Worm (Caenorhabditis elegans) whole organism, young adult: ENCODE measurements around the gene tut-2.

Source experiments
- F57C9.4 ChIP-seq: sonication (generic microtip); optimal IDR thresholded peaks from 2 replicates; lab custom pipeline; 2017; ENCODE audit warnings: mild to moderate bottlenecking, missing genetic modification characterization, missing compliant biosample characterization
- atf-7 ChIP-seq: sonication (generic microtip); optimal IDR thresholded peaks from 2 replicates; lab custom pipeline; 2017; ENCODE audit warnings: mild to moderate bottlenecking, missing genetic modification characterization, missing compliant biosample characterization
- bed-1 ChIP-seq: fragments of 200-800 bp; sonication (Bioruptor generic); IDR thresholded peaks from 2 replicates; pipeline ENCODE4 v1.3.6; 2022; ENCODE audit warnings: missing genetic modification reagents, missing genetic modification characterization, missing compliant biosample characterization
- ceh-58 ChIP-seq: fragments of 200-800 bp; sonication (Bioruptor generic); IDR thresholded peaks from 2 replicates; pipeline ENCODE4 v1.3.6; 2022; ENCODE audit warnings: missing genetic modification characterization, missing compliant biosample characterization
- lin-54 ChIP-seq: fragments of 200-800 bp; sonication (Bioruptor generic); optimal IDR thresholded peaks from 2 replicates; lab custom pipeline; 2018; ENCODE audit warnings: mild to moderate bottlenecking, missing genetic modification characterization, missing compliant biosample characterization
- lsy-27 ChIP-seq: sonication (generic microtip); optimal IDR thresholded peaks from 2 replicates; lab custom pipeline; 2017; ENCODE audit warnings: missing genetic modification characterization, mild to moderate bottlenecking, missing compliant biosample characterization, antibody characterized with exemption, missing genotype, borderline replicate concordance; ENCODE audit not compliant: insufficient read depth
- pha-4 ChIP-seq: fragments of 150-350 bp; sonication (generic microtip); optimal IDR thresholded peaks from 2 replicates; lab custom pipeline; 2014; ENCODE audit warnings: missing biosample characterization, missing genetic modification reagents, missing genetic modification characterization
- rpc-1 ChIP-seq, 2 experiments: fragments of 150-350 bp in 1 of 2; sonication (generic microtip) in 1 of 2; optimal IDR thresholded peaks; 2 replicates each; lab custom pipeline; 2014 to 2018; ENCODE audit warnings: missing biosample characterization in 1 of 2, missing genetic modification characterization in 1 of 2, missing genetic modification reagents in 1 of 2, missing genotype in 1 of 2
- xnd-1 ChIP-seq: sonication (generic microtip); optimal IDR thresholded peaks from 2 replicates; lab custom pipeline; 2016; ENCODE audit warnings: missing genotype, missing genetic modification reagents, missing genetic modification characterization, missing compliant biosample characterization
- ztf-26 ChIP-seq: sonication (generic microtip); optimal IDR thresholded peaks from 2 replicates; lab custom pipeline; 2017; ENCODE audit warnings: missing genetic modification characterization, missing compliant biosample characterization

- no peak for TF ChIP-seq lsy-27
- no peak for TF ChIP-seq ceh-58 (GFP tag; lab: Robert Waterston, UW)
- TF ChIP-seq ztf-26 (tag; lab: Kevin White, UChicago) = no peak
- no peak for TF ChIP-seq pha-4
- TF ChIP-seq bed-1 (GFP tag; lab: Robert Waterston, UW) = no peak
- TF ChIP-seq F57C9.4 (tag; lab: Kevin White, UChicago) = no peak
- TF ChIP-seq rpc-1 (optimal IDR thresholded peaks at IDR 0.05; lab: Kevin White, UChicago) = no peak
- TF ChIP-seq rpc-1 (tag; optimal IDR thresholded peaks at IDR 0.05; lab: Kevin White, UChicago) = no peak
- TF ChIP-seq atf-7 (tag; lab: Kevin White, UChicago) = no peak
- no peak for TF ChIP-seq xnd-1 (tag; lab: Kevin White, UChicago)
- no peak for TF ChIP-seq lin-54 (GFP tag; lab: Kevin White, UChicago)
These were observed 24.1 kb downstream of the tut-2 start, which contains the start of gene gsp-1 for ce11 chrV:10682122-10682521.
